Worm (Caenorhabditis elegans) whole organism, L4 larva: ENCODE data around the gene str-139.

Experiments used
- F10B5.3 ChIP-seq: sonication (generic microtip); optimal IDR thresholded peaks from 2 replicates; lab custom pipeline; 2016; ENCODE audit warnings: mild to moderate bottlenecking, missing genetic modification characterization, missing compliant biosample characterization
- F49E8.2 ChIP-seq: sonication (generic microtip); optimal IDR thresholded peaks from 2 replicates; lab custom pipeline; 2016; ENCODE audit warnings: missing compliant biosample characterization, mild to moderate bottlenecking, missing genetic modification characterization, borderline replicate concordance
- T20F7.1 ChIP-seq: fragments of 200-800 bp; sonication (Bioruptor generic); optimal IDR thresholded peaks from 2 replicates; lab custom pipeline; 2018; ENCODE audit warnings: mild to moderate bottlenecking, missing genetic modification characterization, missing compliant biosample characterization
- T26A8.4 ChIP-seq: fragments of 200-800 bp; sonication (Bioruptor generic); IDR thresholded peaks from 2 replicates; pipeline ENCODE4 v1.3.6; 2022; ENCODE audit warnings: missing genetic modification characterization, missing compliant biosample characterization
- ZK337.2 ChIP-seq: fragments of 200-800 bp; sonication (Bioruptor generic); IDR thresholded peaks from 2 replicates; pipeline ENCODE4 v1.3.6; 2022; ENCODE audit warnings: missing genetic modification reagents, missing genetic modification characterization, missing compliant biosample characterization
- ZK546.5 ChIP-seq, 2 experiments: sonication (generic microtip); optimal IDR thresholded peaks; 2 replicates each; lab custom pipeline; 2017; ENCODE audit warnings: missing biosample characterization in 2 of 2, missing genetic modification characterization in 2 of 2
- aha-1 ChIP-seq: fragments of 150-350 bp; peaks from one replicate; lab custom pipeline; 2014; ENCODE audit warnings: missing biosample characterization, missing genetic modification characterization
- ama-1 ChIP-seq: fragments of 150-350 bp; optimal IDR thresholded peaks from 2 replicates; lab custom pipeline; 2014; ENCODE audit warnings: inconsistent platforms, mixed read lengths
- arid-1 ChIP-seq: fragments of 200-800 bp; sonication (Bioruptor generic); conservative IDR thresholded peaks from 2 replicates; pipeline ENCODE4 v1.3.6; 2022; ENCODE audit warnings: missing genetic modification reagents, missing genetic modification characterization, missing compliant biosample characterization
- attf-4 ChIP-seq: sonication (generic microtip); optimal IDR thresholded peaks from 3 replicates; lab custom pipeline; 2017; ENCODE audit warnings: missing biosample characterization, missing genetic modification characterization
- ceh-32 ChIP-seq: sonication (generic microtip); optimal IDR thresholded peaks from 2 replicates; lab custom pipeline; 2016; ENCODE audit warnings: mild to moderate bottlenecking, missing genetic modification characterization, missing compliant biosample characterization; ENCODE audit not compliant: poor library complexity
- cey-2 ChIP-seq: sonication (generic microtip); optimal IDR thresholded peaks from 3 replicates; lab custom pipeline; 2017; ENCODE audit warnings: missing genetic modification characterization, mild to moderate bottlenecking, missing compliant biosample characterization, antibody characterized with exemption, borderline replicate concordance; ENCODE audit not compliant: insufficient read depth
- duxl-1 ChIP-seq: sonication (generic microtip); optimal IDR thresholded peaks from 2 replicates; lab custom pipeline; 2016; ENCODE audit warnings: mild to moderate bottlenecking, missing genetic modification characterization, moderate library complexity, missing compliant biosample characterization; ENCODE audit not compliant: poor library complexity
- dve-1 ChIP-seq: sonication (generic microtip); optimal IDR thresholded peaks from 2 replicates; lab custom pipeline; 2017; ENCODE audit warnings: antibody characterized with exemption, mild to moderate bottlenecking, missing genetic modification characterization, missing compliant biosample characterization; ENCODE audit not compliant: insufficient read depth
- egl-27 ChIP-seq: sonication (generic microtip); optimal IDR thresholded peaks from 3 replicates; lab custom pipeline; 2017; ENCODE audit warnings: missing biosample characterization, missing genetic modification reagents, missing genetic modification characterization
- hlh-11 ChIP-seq: fragments of 200-800 bp; sonication (Bioruptor generic); optimal IDR thresholded peaks from 2 replicates; lab custom pipeline; 2018; ENCODE audit warnings: mild to moderate bottlenecking, missing genetic modification characterization, missing compliant biosample characterization
- hmg-1.1 ChIP-seq: fragments of 200-800 bp; sonication (Bioruptor generic); IDR thresholded peaks from 2 replicates; pipeline ENCODE4 v1.3.6; 2022; ENCODE audit warnings: missing genetic modification reagents, missing genetic modification characterization, missing compliant biosample characterization
- lin-1 ChIP-seq: fragments of 200-800 bp; sonication (Bioruptor generic); IDR thresholded peaks from 2 replicates; pipeline ENCODE4 v1.3.6; 2022; ENCODE audit warnings: missing genetic modification reagents, missing genetic modification characterization, missing compliant biosample characterization
- lin-38 ChIP-seq: fragments of 200-800 bp; sonication (Bioruptor generic); IDR thresholded peaks from 2 replicates; pipeline ENCODE4 v1.3.6; 2022; ENCODE audit warnings: missing genetic modification reagents, missing genetic modification characterization, missing compliant biosample characterization
- lsy-2 ChIP-seq, 2 experiments: fragments of 150-350 bp in 1 of 2; sonication (generic microtip) in 1 of 2; optimal IDR thresholded peaks; 2 replicates each; lab custom pipeline; 2014 to 2017; ENCODE audit warnings: missing biosample characterization in 2 of 2, missing genetic modification characterization in 2 of 2
- mdl-1 ChIP-seq, 2 experiments: fragments of 150-350 bp in 1 of 2; sonication (generic microtip) in 1 of 2; optimal IDR thresholded peaks; 2 replicates each; lab custom pipeline; 2014 to 2017; ENCODE audit warnings: missing biosample characterization in 2 of 2, missing genetic modification characterization in 2 of 2
- mdt-29 ChIP-seq: fragments of 200-800 bp; sonication (Bioruptor generic); IDR thresholded peaks from 2 replicates; pipeline ENCODE4 v1.3.6; 2022; ENCODE audit warnings: missing genetic modification reagents, missing genetic modification characterization, missing compliant biosample characterization
- mep-1 ChIP-seq: fragments of 150-350 bp; sonication (generic microtip); optimal IDR thresholded peaks from 3 replicates; lab custom pipeline; 2014; ENCODE audit warnings: missing biosample characterization, missing genetic modification characterization
- mes-2 ChIP-seq: sonication (generic microtip); optimal IDR thresholded peaks from 2 replicates; lab custom pipeline; 2016; ENCODE audit warnings: missing genotype, mild to moderate bottlenecking, missing genetic modification characterization, missing compliant biosample characterization; ENCODE audit not compliant: poor library complexity, severe bottlenecking
- nhr-10 ChIP-seq: fragments of 150-350 bp; optimal IDR thresholded peaks from 2 replicates; lab custom pipeline; 2014; ENCODE audit warnings: missing biosample characterization, missing genetic modification characterization
- nhr-102 ChIP-seq: sonication (generic microtip); optimal IDR thresholded peaks from 2 replicates; lab custom pipeline; 2016; ENCODE audit warnings: mild to moderate bottlenecking, missing genetic modification characterization, moderate library complexity, missing compliant biosample characterization
- nhr-111 ChIP-seq: fragments of 200-800 bp; sonication (Bioruptor generic); optimal IDR thresholded peaks from 2 replicates; lab custom pipeline; 2018; ENCODE audit warnings: mild to moderate bottlenecking, missing genetic modification characterization, missing compliant biosample characterization
- nhr-25 ChIP-seq: sonication (generic microtip); optimal IDR thresholded peaks from 2 replicates; lab custom pipeline; 2017; ENCODE audit warnings: missing genetic modification characterization, mild to moderate bottlenecking, missing compliant biosample characterization, antibody characterized with exemption, moderate library complexity, borderline replicate concordance; ENCODE audit not compliant: insufficient read depth
- nhr-41 ChIP-seq: fragments of 200-800 bp; sonication (Bioruptor generic); IDR thresholded peaks from 2 replicates; pipeline ENCODE4 v1.3.6; 2022; ENCODE audit warnings: missing genetic modification reagents, missing genetic modification characterization, missing compliant biosample characterization
- pha-4 ChIP-seq, 2 experiments: fragments of 150-350 bp in 1 of 2; fragments of 200-800 bp in 1 of 2; sonication (Bioruptor generic) in 1 of 2; IDR thresholded peaks in 1 of 2; optimal IDR thresholded peaks in 1 of 2; 2 replicates each; pipeline versions ENCODE4 v1.3.6 to Lab custom; 2014 to 2022; ENCODE audit warnings: missing genetic modification characterization in 2 of 2, missing genetic modification reagents in 2 of 2, missing biosample characterization in 1 of 2, missing compliant biosample characterization in 1 of 2
- pqm-1 ChIP-seq: sonication (generic microtip); optimal IDR thresholded peaks from 2 replicates; lab custom pipeline; 2017; ENCODE audit warnings: missing biosample characterization, missing genetic modification characterization
- rbr-2 ChIP-seq: sonication (generic microtip); optimal IDR thresholded peaks from 2 replicates; lab custom pipeline; 2016; ENCODE audit warnings: missing genotype, missing genetic modification characterization, missing compliant biosample characterization
- spr-1 ChIP-seq: sonication (generic microtip); optimal IDR thresholded peaks from 2 replicates; lab custom pipeline; 2016; ENCODE audit warnings: mild to moderate bottlenecking, missing genetic modification characterization, missing compliant biosample characterization
- tra-1 ChIP-seq: fragments of 200-800 bp; sonication (Bioruptor generic); IDR thresholded peaks from 2 replicates; pipeline ENCODE4 v1.3.6; 2022; ENCODE audit warnings: missing genetic modification reagents, missing genetic modification characterization, missing compliant biosample characterization
- zag-1 ChIP-seq: fragments of 150-350 bp; optimal IDR thresholded peaks from 2 replicates; lab custom pipeline; 2014; ENCODE audit warnings: missing biosample characterization, missing genetic modification characterization
- zfp-3 ChIP-seq: fragments of 200-800 bp; sonication (Bioruptor generic); conservative IDR thresholded peaks from 2 replicates; pipeline ENCODE4 v1.3.6; 2022; ENCODE audit warnings: missing genetic modification reagents, missing genetic modification characterization, missing compliant biosample characterization

The str-139 gene

ce11 chrV:8039606-8040005, 22.4 kb downstream of the str-139 start:
- TF ChIP-seq F10B5.3 (tag; lab: Kevin White, UChicago) (no peak), hmg-1.1 (GFP tag; lab: Robert Waterston, UW) (no peak), arid-1 (GFP tag; lab: Robert Waterston, UW) (no peak), nhr-111 (no peak), ama-1 (lab: Kevin White, UChicago) (peak; percentile 70)
- TF ChIP-seq, all 104 proteins: peak for 1

- TF ChIP-seq spr-1 (tag; lab: Kevin White, UChicago) (peak; percentile 61), T26A8.4 (GFP tag; lab: Robert Waterston, UW) (peak; percentile 57; the same call in 1 of the 2 replicates), tra-1 (peak; percentile 19; the same call in 1 of the 2 replicates), nhr-111 (peak; percentile 24), ceh-32 (tag; lab: Kevin White, UChicago) (no peak), F49E8.2 (tag; lab: Kevin White, UChicago) (no peak), rbr-2 (tag; lab: Kevin White, UChicago) (no peak), cey-2 (no peak), duxl-1 (tag; lab: Kevin White, UChicago) (peak; percentile 83), dve-1 (tag; lab: Kevin White, UChicago) (peak; percentile 16), T20F7.1 (GFP tag; lab: Kevin White, UChicago) (no peak), mes-2 (tag; lab: Kevin White, UChicago) (peak; percentile 0), zag-1 (tag; lab: Kevin White, UChicago) (no peak), egl-27 (tag; lab: Kevin White, UChicago) (no peak), nhr-10 (tag; lab: Kevin White, UChicago) (no peak), nhr-41 (no peak), nhr-102 (tag; lab: Kevin White, UChicago) (peak; percentile 44), attf-4 (tag; lab: Kevin White, UChicago) (peak; percentile 30), pqm-1 (tag; lab: Kevin White, UChicago) (no peak), hlh-11 (tag; lab: Kevin White, UChicago) (peak; percentile 15), mep-1 (tag; lab: Kevin White, UChicago) (peak; percentile 79), mdt-29 (GFP tag; lab: Robert Waterston, UW) (no peak), nhr-25 (tag; lab: Kevin White, UChicago) (peak; percentile 85), lin-38 (GFP tag; lab: Robert Waterston, UW) (no peak; the same call in 1 of the 2 replicates), lin-1 (GFP tag; lab: Robert Waterston, UW) (peak; percentile 52; the same call in 1 of the 2 replicates), ZK337.2 (no peak), ZK546.5 (tag; optimal IDR thresholded peaks at IDR 0.05; lab: Kevin White, UChicago) (no peak), pha-4 (GFP tag; IDR thresholded peaks at IDR 0.05; lab: Robert Waterston, UW) (0 out of 2 replicates have a peak, but pooled peaks have one; percentile 9), pha-4 (tag; optimal IDR thresholded peaks at IDR 0.05; lab: Kevin White, UChicago) (no peak), aha-1 (tag; lab: Kevin White, UChicago) (peak; percentile 52), lsy-2 (tag; optimal IDR thresholded peaks at IDR 0.05; lab: Kevin White, UChicago) (peak in 1 of 2 experiments; percentile 47), mdl-1 (tag; optimal IDR thresholded peaks at IDR 0.05; lab: Kevin White, UChicago) (no peak), zfp-3 (GFP tag; lab: Robert Waterston, UW) (peak; percentile 82; the same call in 1 of the 2 replicates)
- TF ChIP-seq, all 104 proteins: peak for 17
Observed at ce11 chrV:8039085-8039525, 22.9 kb downstream of the str-139 start.
